Worm (Caenorhabditis elegans): ENCODE results near the gene E04F6.8.

Gene E04F6.8

DNA sequence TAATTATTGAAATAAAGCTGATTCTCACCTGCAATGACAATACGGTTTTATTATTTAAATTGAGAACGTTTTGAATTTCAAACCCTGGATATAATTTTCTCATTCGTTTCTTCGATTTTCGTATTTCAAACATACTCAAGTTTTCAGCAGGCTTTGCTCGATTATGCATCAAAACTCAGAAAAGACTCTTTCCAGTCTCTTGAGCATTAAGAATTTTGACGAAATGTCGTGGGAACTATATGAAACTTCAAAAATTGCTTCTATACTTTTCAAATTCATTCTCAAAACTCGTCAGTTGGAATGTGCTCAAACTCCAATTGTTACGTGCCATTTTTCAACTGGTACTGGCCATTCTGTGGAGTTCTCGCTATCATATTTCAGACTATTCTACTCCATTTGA is 5.8 kb downstream of the E04F6.8 start, which contains the start of gene srd-59:
srd-59 (plus strand) TSS at position 301 of the 400 bp plus-strand sequence.
- no peak for TF ChIP-seq nhr-76 (tag; optimal IDR thresholded peaks at IDR 0.05)
- no peak for TF ChIP-seq elt-1 (tag; optimal IDR thresholded peaks at IDR 0.05; ENCODE audit: borderline replicate concordance, insufficient read depth)
- no peak for TF ChIP-seq nhr-237 (tag; optimal IDR thresholded peaks at IDR 0.05)
- no peak for TF ChIP-seq ceh-39 (tag; optimal IDR thresholded peaks at IDR 0.05)
- TF ChIP-seq ceh-83 (GFP tag; optimal IDR thresholded peaks at IDR 0.05) = no peak
- TF ChIP-seq M03D4.4 (tag; optimal IDR thresholded peaks at IDR 0.05) = no peak
- no peak for TF ChIP-seq zip-8 (tag; optimal IDR thresholded peaks at IDR 0.05)
- no peak for TF ChIP-seq mls-2 (tag; optimal IDR thresholded peaks at IDR 0.05)
- no peak for TF ChIP-seq ces-1 (GFP tag; optimal IDR thresholded peaks at IDR 0.05)
- no peak for TF ChIP-seq mab-5 (tag; optimal IDR thresholded peaks at IDR 0.05)
- no peak for TF ChIP-seq bed-3 (GFP tag; optimal IDR thresholded peaks at IDR 0.05)

ce11 chrII:7204951-7205350 is 6.2 kb downstream of the E04F6.8 start, which contains the start of gene srd-58:
Gene srd-58, minus strand, starts transcription at chrII:7205051.
- TF ChIP-seq lin-13 (tag; optimal IDR thresholded peaks at IDR 0.05) (no peak), elt-1 (tag; optimal IDR thresholded peaks at IDR 0.05; ENCODE audit: borderline replicate concordance, insufficient read depth) (no peak), tbx-8 (GFP tag; optimal IDR thresholded peaks at IDR 0.05) (no peak), mab-5 (tag; optimal IDR thresholded peaks at IDR 0.05) (no peak), nhr-2 (tag; optimal IDR thresholded peaks at IDR 0.05) (no peak), flh-1 (GFP tag; optimal IDR thresholded peaks at IDR 0.05) (no peak), zip-8 (tag; optimal IDR thresholded peaks at IDR 0.05) (no peak), sem-2 (GFP tag; optimal IDR thresholded peaks at IDR 0.05) (no peak), nhr-28 (tag; optimal IDR thresholded peaks at IDR 0.05) (no peak), lin-32 (GFP tag; optimal IDR thresholded peaks at IDR 0.05) (no peak), unc-120 (tag; optimal IDR thresholded peaks at IDR 0.05; ENCODE audit: poor library complexity, severe bottlenecking) (no peak), ztf-11 (tag; optimal IDR thresholded peaks at IDR 0.05) (no peak)

ce11 chrII:7203110-7203509 is 8.1 kb downstream of the E04F6.8 start, which contains the start of gene srd-56:
Gene srd-56, minus strand, starts transcription at chrII:7203210.
- TF ChIP-seq bed-3 (GFP tag; optimal IDR thresholded peaks at IDR 0.05) (no peak), blmp-1 (tag; optimal IDR thresholded peaks at IDR 0.05) (no peak), zip-8 (tag; optimal IDR thresholded peaks at IDR 0.05) (no peak), unc-39 (tag; optimal IDR thresholded peaks at IDR 0.05) (no peak), M03D4.4 (tag; optimal IDR thresholded peaks at IDR 0.05) (no peak), pha-4 (tag; optimal IDR thresholded peaks at IDR 0.05) (no peak), lsy-2 (tag; optimal IDR thresholded peaks at IDR 0.05) (no peak), drap-1 (GFP tag; optimal IDR thresholded peaks at IDR 0.05) (no peak), ceh-39 (tag; optimal IDR thresholded peaks at IDR 0.05) (no peak), cnd-1 (tag; optimal IDR thresholded peaks at IDR 0.05) (no peak)

- TF ChIP-seq lin-13 (tag; optimal IDR thresholded peaks at IDR 0.05) = peak; percentile 77
- peak; percentile 94 for TF ChIP-seq drap-1 (GFP tag; optimal IDR thresholded peaks at IDR 0.05)
- peak; percentile 63 for TF ChIP-seq hlh-1 (tag; optimal IDR thresholded peaks at IDR 0.05)
- TF ChIP-seq nhr-237 (tag; optimal IDR thresholded peaks at IDR 0.05) = no peak
- peak; percentile 91 for TF ChIP-seq tbx-8 (GFP tag; optimal IDR thresholded peaks at IDR 0.05)
- peak; percentile 59 for TF ChIP-seq elt-3 (tag; optimal IDR thresholded peaks at IDR 0.05)
- no peak for TF ChIP-seq nhr-28 (tag; optimal IDR thresholded peaks at IDR 0.05)
- peak; percentile 92 for TF ChIP-seq ceh-83 (GFP tag; optimal IDR thresholded peaks at IDR 0.05)
- TF ChIP-seq elt-1 (tag; optimal IDR thresholded peaks at IDR 0.05; ENCODE audit: borderline replicate concordance, insufficient read depth) = peak; percentile 1
- TF ChIP-seq flh-1 (GFP tag; optimal IDR thresholded peaks at IDR 0.05) = peak; percentile 82
- peak; percentile 93 for TF ChIP-seq ham-2 (GFP tag; optimal IDR thresholded peaks at IDR 0.05)
- TF ChIP-seq M03D4.4 (tag; optimal IDR thresholded peaks at IDR 0.05) = peak; percentile 92
- peak; percentile 83 for TF ChIP-seq bed-3 (GFP tag; optimal IDR thresholded peaks at IDR 0.05)
- TF ChIP-seq lsy-2 (tag; optimal IDR thresholded peaks at IDR 0.05) = peak; percentile 27
- no peak for TF ChIP-seq nhr-12 (tag; optimal IDR thresholded peaks at IDR 0.05)
- peak; percentile 21 for TF ChIP-seq unc-62 (GFP tag; optimal IDR thresholded peaks at IDR 0.05)
- peak; percentile 95 for TF ChIP-seq cnd-1 (tag; optimal IDR thresholded peaks at IDR 0.05)
- peak; percentile 84 for TF ChIP-seq ceh-43 (GFP tag; optimal IDR thresholded peaks at IDR 0.05)
- TF ChIP-seq snpc-4 (tag; optimal IDR thresholded peaks at IDR 0.05) = no peak
- TF ChIP-seq sem-2 (GFP tag; optimal IDR thresholded peaks at IDR 0.05) = peak; percentile 84
- TF ChIP-seq mep-1 (tag; optimal IDR thresholded peaks at IDR 0.05) = peak; percentile 73
- no peak for TF ChIP-seq nhr-76 (tag; optimal IDR thresholded peaks at IDR 0.05)
- peak; percentile 79 for TF ChIP-seq unc-120 (tag; optimal IDR thresholded peaks at IDR 0.05; ENCODE audit: poor library complexity, severe bottlenecking)
- no peak for TF ChIP-seq ceh-39 (tag; optimal IDR thresholded peaks at IDR 0.05)
- no peak for TF ChIP-seq ces-1 (GFP tag; optimal IDR thresholded peaks at IDR 0.05)
- peak; percentile 25 for TF ChIP-seq unc-39 (tag; optimal IDR thresholded peaks at IDR 0.05)
- TF ChIP-seq ztf-11 (tag; optimal IDR thresholded peaks at IDR 0.05) = no peak
- TF ChIP-seq mls-2 (tag; optimal IDR thresholded peaks at IDR 0.05) = peak; percentile 97
- TF ChIP-seq sptf-1 (tag; optimal IDR thresholded peaks at IDR 0.05) = peak; percentile 96
- TF ChIP-seq pha-4 (tag; optimal IDR thresholded peaks at IDR 0.05) = peak; percentile 59
- TF ChIP-seq nhr-2 (tag; optimal IDR thresholded peaks at IDR 0.05) = no peak
- TF ChIP-seq lin-32 (GFP tag; optimal IDR thresholded peaks at IDR 0.05) = peak; percentile 86
- no peak for TF ChIP-seq mab-5 (tag; optimal IDR thresholded peaks at IDR 0.05)
- TF ChIP-seq blmp-1 (tag; optimal IDR thresholded peaks at IDR 0.05) = no peak
- TF ChIP-seq zip-8 (tag; optimal IDR thresholded peaks at IDR 0.05) = no peak
Measured at ce11 chrII:7200051-7200599, 11.1 kb downstream of the E04F6.8 start, which contains the start of gene pcrg-1. Gene pcrg-1, plus strand, starts transcription at chrII:7200549.
